Fruit fly (Drosophila melanogaster) whole organism, embryonic: ENCODE data around the gene Cp190.

Experiments used
- Ada2b ChIP-seq: fragments of 200-800 bp; sonication (Bioruptor generic); IDR thresholded peaks from 2 replicates; pipeline ENCODE4 v1.3.6; 2022; ENCODE audit warnings: missing biosample characterization, missing genetic modification characterization
- Asciz ChIP-seq: fragments of 200-800 bp; sonication (Bioruptor generic); optimal IDR thresholded peaks from 2 replicates; lab custom pipeline; 2017; ENCODE audit warnings: missing biosample characterization, mild to moderate bottlenecking, missing genetic modification characterization, missing genetic modification reagents
- Blimp-1 ChIP-seq: fragments of 200-800 bp; sonication (Bioruptor generic); optimal IDR thresholded peaks from 3 replicates; lab custom pipeline; 2018; ENCODE audit warnings: missing biosample characterization, missing genetic modification characterization, mild to moderate bottlenecking, moderate library complexity, missing genetic modification reagents
- CG10274 ChIP-seq: fragments of 200-800 bp; sonication (Bioruptor generic); optimal IDR thresholded peaks from 3 replicates; lab custom pipeline; 2017; ENCODE audit warnings: missing biosample characterization, mild to moderate bottlenecking, missing genetic modification characterization
- CG12299 ChIP-seq: fragments of 200-800 bp; sonication (Bioruptor generic); optimal IDR thresholded peaks from 2 replicates; lab custom pipeline; 2018; ENCODE audit warnings: missing biosample characterization, mild to moderate bottlenecking, missing genetic modification characterization
- CG13296 ChIP-seq: fragments of 200-800 bp; sonication (Bioruptor generic); optimal IDR thresholded peaks from 3 replicates; lab custom pipeline; 2018; ENCODE audit warnings: missing biosample characterization, mild to moderate bottlenecking, missing genetic modification characterization
- CG15011 ChIP-seq: fragments of 200-800 bp; sonication (Bioruptor generic); optimal IDR thresholded peaks from 3 replicates; lab custom pipeline; 2018; ENCODE audit warnings: missing biosample characterization, mild to moderate bottlenecking, missing genetic modification characterization
- CG15514 ChIP-seq: fragments of 200-800 bp; sonication (Bioruptor generic); optimal IDR thresholded peaks from 3 replicates; lab custom pipeline; 2017; ENCODE audit warnings: missing biosample characterization, missing genetic modification characterization, mild to moderate bottlenecking, moderate library complexity, missing genetic modification reagents
- CG17568 ChIP-seq: fragments of 200-800 bp; sonication (Bioruptor generic); optimal IDR thresholded peaks from 2 replicates; lab custom pipeline; 2018; ENCODE audit warnings: missing biosample characterization, mild to moderate bottlenecking, missing genetic modification characterization, moderate library complexity
- CG2116 ChIP-seq: fragments of 200-800 bp; sonication (Bioruptor generic); optimal IDR thresholded peaks from 3 replicates; lab custom pipeline; 2018; ENCODE audit warnings: missing biosample characterization, mild to moderate bottlenecking, missing genetic modification characterization
- CG2129 ChIP-seq: fragments of 200-800 bp; sonication (Bioruptor generic); IDR thresholded peaks from 2 replicates; pipeline ENCODE4 v1.3.6; 2022; ENCODE audit warnings: missing biosample characterization, missing genetic modification characterization; ENCODE audit not compliant: partially characterized antibody
- CG2712 ChIP-seq: fragments of 200-800 bp; optimal IDR thresholded peaks from 3 replicates; lab custom pipeline; 2019; ENCODE audit warnings: missing biosample characterization, mild to moderate bottlenecking, missing genetic modification characterization, moderate library complexity
- CG3065 ChIP-seq: fragments of 200-800 bp; sonication (Bioruptor generic); optimal IDR thresholded peaks from 2 replicates; lab custom pipeline; 2016; ENCODE audit warnings: missing biosample characterization, missing genetic modification characterization
- CG3281 ChIP-seq: fragments of 200-800 bp; sonication (Bioruptor generic); optimal IDR thresholded peaks from 3 replicates; lab custom pipeline; 2017; ENCODE audit warnings: missing biosample characterization, mild to moderate bottlenecking, missing genetic modification characterization
- CG34376 ChIP-seq: fragments of 200-800 bp; sonication (Bioruptor generic); optimal IDR thresholded peaks from 2 replicates; lab custom pipeline; 2018; ENCODE audit warnings: missing biosample characterization, mild to moderate bottlenecking, missing genetic modification characterization
- CG4424 ChIP-seq: fragments of 200-800 bp; sonication (Bioruptor generic); optimal IDR thresholded peaks from 3 replicates; lab custom pipeline; 2016; ENCODE audit warnings: missing biosample characterization, missing genetic modification characterization
- CG4617 ChIP-seq: fragments of 200-800 bp; sonication (Bioruptor generic); optimal IDR thresholded peaks from 3 replicates; lab custom pipeline; 2016; ENCODE audit warnings: missing biosample characterization, missing genetic modification characterization, borderline replicate concordance
- CG5245 ChIP-seq: fragments of 200-800 bp; sonication (Bioruptor generic); optimal IDR thresholded peaks from 3 replicates; lab custom pipeline; 2016; ENCODE audit warnings: missing biosample characterization, missing genetic modification characterization
- CG6854 ChIP-seq: fragments of 200-800 bp; sonication (Bioruptor generic); optimal IDR thresholded peaks from 3 replicates; lab custom pipeline; 2017; ENCODE audit warnings: missing biosample characterization, mild to moderate bottlenecking, missing genetic modification characterization
- D19A ChIP-seq: fragments of 200-800 bp; optimal IDR thresholded peaks from 3 replicates; lab custom pipeline; 2019; ENCODE audit warnings: missing biosample characterization, mild to moderate bottlenecking, missing genetic modification characterization, moderate library complexity
- GATAe ChIP-seq: fragments of 200-800 bp; sonication (Bioruptor generic); conservative IDR thresholded peaks from 2 replicates; pipeline ENCODE4 v1.3.6; 2022; ENCODE audit warnings: missing biosample characterization, missing genetic modification characterization
- Hmr ChIP-seq: fragments of 200-800 bp; sonication (Bioruptor generic); optimal IDR thresholded peaks from 3 replicates; lab custom pipeline; 2017; ENCODE audit warnings: mild to moderate bottlenecking, missing biosample characterization, missing genetic modification reagents, missing genetic modification characterization
- Lim3 ChIP-seq: fragments of 200-800 bp; sonication (Bioruptor generic); IDR thresholded peaks from 2 replicates; pipeline ENCODE4 v1.3.6; 2022; ENCODE audit warnings: missing biosample characterization, missing genetic modification characterization
- Myb ChIP-seq: fragments of 200-800 bp; sonication (Bioruptor generic); optimal IDR thresholded peaks from 2 replicates; lab custom pipeline; 2016; ENCODE audit warnings: missing biosample characterization, missing genetic modification characterization
- Nf-YB ChIP-seq: fragments of 200-800 bp; sonication (Bioruptor generic); optimal IDR thresholded peaks from 3 replicates; lab custom pipeline; 2019; ENCODE audit warnings: missing biosample characterization, mild to moderate bottlenecking, missing genetic modification characterization, moderate library complexity
- Oli ChIP-seq: fragments of 200-800 bp; sonication (Bioruptor generic); optimal IDR thresholded peaks from 2 replicates; lab custom pipeline; 2018; ENCODE audit warnings: missing biosample characterization, mild to moderate bottlenecking, missing genetic modification characterization, moderate library complexity
- Rfx ChIP-seq: fragments of 200-800 bp; sonication (Bioruptor generic); IDR thresholded peaks from 2 replicates; pipeline ENCODE4 v1.3.6; 2022; ENCODE audit warnings: missing biosample characterization, missing genetic modification characterization
- cwo ChIP-seq: fragments of 200-800 bp; sonication (Bioruptor generic); optimal IDR thresholded peaks from 3 replicates; lab custom pipeline; 2017; ENCODE audit warnings: missing biosample characterization, missing genetic modification characterization, mild to moderate bottlenecking, moderate library complexity, missing genetic modification reagents
- danr ChIP-seq: fragments of 200-800 bp; sonication (Bioruptor generic); IDR thresholded peaks from 2 replicates; pipeline ENCODE4 v1.3.6; 2022; ENCODE audit warnings: missing biosample characterization, missing genetic modification characterization
- ems ChIP-seq: fragments of 200-800 bp; sonication (Bioruptor generic); optimal IDR thresholded peaks from 3 replicates; lab custom pipeline; 2016; ENCODE audit warnings: missing biosample characterization, missing genetic modification characterization
- exex ChIP-seq: fragments of 200-800 bp; sonication (Bioruptor generic); optimal IDR thresholded peaks from 4 replicates; lab custom pipeline; 2018; ENCODE audit warnings: missing biosample characterization, mild to moderate bottlenecking, missing genetic modification characterization, moderate library complexity
- grn ChIP-seq: fragments of 200-800 bp; sonication (Bioruptor generic); optimal IDR thresholded peaks from 3 replicates; lab custom pipeline; 2017; ENCODE audit warnings: missing biosample characterization, missing genetic modification characterization
- gro ChIP-seq: fragments of 200-800 bp; sonication (Bioruptor generic); optimal IDR thresholded peaks from 2 replicates; lab custom pipeline; 2016; ENCODE audit warnings: missing biosample characterization, missing genetic modification characterization
- gsb ChIP-seq: fragments of 200-800 bp; sonication (Bioruptor generic); IDR thresholded peaks from 2 replicates; pipeline ENCODE4 v1.3.6; 2022; ENCODE audit warnings: missing biosample characterization, missing genetic modification characterization
- lmd ChIP-seq: fragments of 200-800 bp; sonication (Bioruptor generic); IDR thresholded peaks from 2 replicates; pipeline ENCODE4 v1.3.6; 2022; ENCODE audit warnings: missing biosample characterization, missing genetic modification characterization
- mirr ChIP-seq: fragments of 200-800 bp; sonication (Bioruptor generic); optimal IDR thresholded peaks from 3 replicates; lab custom pipeline; 2018; ENCODE audit warnings: missing biosample characterization, mild to moderate bottlenecking, missing genetic modification characterization
- onecut ChIP-seq: fragments of 200-800 bp; sonication (Bioruptor generic); IDR thresholded peaks from 2 replicates; pipeline ENCODE4 v1.3.6; 2022; ENCODE audit warnings: missing biosample characterization, missing genetic modification characterization
- p53 ChIP-seq: fragments of 200-800 bp; sonication (Bioruptor generic); optimal IDR thresholded peaks from 2 replicates; lab custom pipeline; 2016; ENCODE audit warnings: missing biosample characterization, missing genetic modification characterization
- repo ChIP-seq: fragments of 200-800 bp; sonication (Bioruptor generic); optimal IDR thresholded peaks from 2 replicates; lab custom pipeline; 2016; ENCODE audit warnings: missing biosample characterization, missing genetic modification characterization
- salm ChIP-seq: fragments of 200-800 bp; sonication (Bioruptor generic); optimal IDR thresholded peaks from 2 replicates; lab custom pipeline; 2018; ENCODE audit warnings: missing biosample characterization, mild to moderate bottlenecking, missing genetic modification characterization
- sd ChIP-seq: fragments of 200-800 bp; sonication (Bioruptor generic); optimal IDR thresholded peaks from 3 replicates; lab custom pipeline; 2018; ENCODE audit warnings: missing biosample characterization, mild to moderate bottlenecking, missing genetic modification characterization, moderate library complexity
- sima ChIP-seq: fragments of 200-800 bp; sonication (Bioruptor generic); optimal IDR thresholded peaks from 2 replicates; lab custom pipeline; 2016; ENCODE audit warnings: missing biosample characterization, missing genetic modification characterization
- sug ChIP-seq: fragments of 200-800 bp; optimal IDR thresholded peaks from 2 replicates; lab custom pipeline; 2019; ENCODE audit warnings: missing biosample characterization, mild to moderate bottlenecking, missing genetic modification characterization, moderate library complexity
- unc-4 ChIP-seq: fragments of 200-800 bp; sonication (Bioruptor generic); IDR thresholded peaks from 2 replicates; pipeline ENCODE4 v1.3.6; 2022; ENCODE audit warnings: missing biosample characterization, missing genetic modification characterization; ENCODE audit not compliant: partially characterized antibody
- wor ChIP-seq: fragments of 200-800 bp; sonication (Bioruptor generic); IDR thresholded peaks from 2 replicates; pipeline ENCODE4 v1.3.6; 2022; ENCODE audit warnings: missing biosample characterization, missing genetic modification characterization
- zf30C ChIP-seq: fragments of 200-800 bp; sonication (Bioruptor generic); optimal IDR thresholded peaks from 3 replicates; lab custom pipeline; 2018; ENCODE audit warnings: missing biosample characterization, mild to moderate bottlenecking, missing genetic modification characterization

The Cp190 gene

dm6 chr3R:15242186-15243045 is 32.6 kb downstream of the Cp190 start, which contains the start of the genes tefu and Hsc70-4 (continued):
- no peak for TF ChIP-seq CG2712 (tag; lab: Kevin White, UChicago)

dm6 chr3R:15231635-15232138 is 43.4 kb downstream of the Cp190 start:
- TF ChIP-seq CG3281 = peak; percentile 12
- peak; percentile 100 for TF ChIP-seq sug (tag; lab: Kevin White, UChicago)
- TF ChIP-seq Oli (tag; lab: Kevin White, UChicago) = no peak
- peak; percentile 7 for TF ChIP-seq gro (GFP tag; lab: Kevin White, UChicago)
- peak; percentile 99 for TF ChIP-seq exex (tag; lab: Kevin White, UChicago)
- TF ChIP-seq Asciz (GFP tag; lab: Kevin White, UChicago) = peak; percentile 16
- TF ChIP-seq gsb (GFP tag; lab: Robert Waterston, UW) = no peak
- no peak for TF ChIP-seq danr (GFP tag; lab: Robert Waterston, UW)
- no peak for TF ChIP-seq CG2129 (GFP tag; lab: Robert Waterston, UW)
- TF ChIP-seq CG4617 (GFP tag; lab: Kevin White, UChicago) = no peak
- TF ChIP-seq mirr (GFP tag; lab: Kevin White, UChicago) = peak; percentile 81
- peak; percentile 53 for TF ChIP-seq CG13296 (GFP tag; lab: Kevin White, UChicago)
- TF ChIP-seq Ada2b (GFP tag; lab: Robert Waterston, UW) = no peak
- TF ChIP-seq repo (GFP tag; lab: Kevin White, UChicago) = no peak
- no peak for TF ChIP-seq CG5245 (GFP tag; lab: Kevin White, UChicago)
- TF ChIP-seq CG10274 = no peak
- no peak for TF ChIP-seq p53
- no peak for TF ChIP-seq Myb
- TF ChIP-seq salm (tag; lab: Kevin White, UChicago) = peak; percentile 1
- no peak for TF ChIP-seq CG17568
- no peak for TF ChIP-seq Lim3 (GFP tag; lab: Robert Waterston, UW)
- TF ChIP-seq sd = peak; percentile 97
- TF ChIP-seq ems (GFP tag; lab: Kevin White, UChicago) = no peak
- TF ChIP-seq cwo (GFP tag; lab: Kevin White, UChicago) = peak; percentile 1
- no peak for TF ChIP-seq wor
- no peak for TF ChIP-seq CG2712 (tag; lab: Kevin White, UChicago)
- no peak for TF ChIP-seq Nf-YB (GFP tag; lab: Kevin White, UChicago)
- TF ChIP-seq GATAe (GFP tag; lab: Robert Waterston, UW) = peak; percentile 32
- no peak for TF ChIP-seq Hmr
- TF ChIP-seq CG4424 (GFP tag; lab: Kevin White, UChicago) = no peak
- no peak for TF ChIP-seq CG12299 (tag; lab: Kevin White, UChicago)
- TF ChIP-seq CG6854 = peak; percentile 20
- TF ChIP-seq Blimp-1 = no peak
- TF ChIP-seq zf30C (GFP tag; lab: Kevin White, UChicago) = peak; percentile 34
- TF ChIP-seq unc-4 = no peak
- TF ChIP-seq CG15011 = no peak
- no peak for TF ChIP-seq CG3065
- no peak for TF ChIP-seq D19A
- peak; percentile 42 for TF ChIP-seq grn (GFP tag; lab: Kevin White, UChicago)
- TF ChIP-seq CG2116 (GFP tag; lab: Kevin White, UChicago) = no peak
- peak; percentile 3 for TF ChIP-seq CG15514 (GFP tag; lab: Kevin White, UChicago)
- no peak for TF ChIP-seq lmd (GFP tag; lab: Robert Waterston, UW)
- no peak for TF ChIP-seq Rfx (GFP tag; lab: Robert Waterston, UW)
- TF ChIP-seq CG34376 (GFP tag; lab: Kevin White, UChicago) = peak; percentile 91
- no peak for TF ChIP-seq onecut (GFP tag; lab: Robert Waterston, UW)
- no peak for TF ChIP-seq sima (GFP tag; lab: Kevin White, UChicago)
